Worm (Caenorhabditis elegans): Measurements from ENCODE around the gene F58D12.3.

- no peak for TF ChIP-seq pha-4 (tag; optimal IDR thresholded peaks at IDR 0.05)
- TF ChIP-seq unc-62 (GFP tag; optimal IDR thresholded peaks at IDR 0.05), result no peak
- TF ChIP-seq elt-1 (tag; optimal IDR thresholded peaks at IDR 0.05; ENCODE audit: borderline replicate concordance, insufficient read depth), result no peak
Observed at ce11 chrV:14018640-14019039, 39.0 kb upstream of the F58D12.3 start, which contains the start of the genes mtl-2 and T08G5.1.
